Fruit fly (Drosophila melanogaster) S2 (cell line): ENCODE data around the gene Non3.

ENCODE experiments used
- CG8478 ChIP-seq: fragments of >200 bp; optimal IDR thresholded peaks from 2 replicates; lab custom pipeline; 2018
- CTCF ChIP-seq, 2 experiments: fragments of >200 bp; optimal IDR thresholded peaks; 2 replicates each; lab custom pipeline; 2018

- TF ChIP-seq CTCF (optimal IDR thresholded peaks at IDR 0.05; lab: Kevin White, UChicago) (no peak), CG8478 (lab: Kevin White, UChicago) (no peak)
These were observed 28.4 kb downstream of the Non3 start for dm6 chr3R:18251876-18252275.
